Worm (Caenorhabditis elegans): ENCODE data around the gene C51E3.9.

- TF ChIP-seq klf-2 (GFP tag; conservative IDR thresholded peaks at IDR 0.05), result no peak
- no peak for TF ChIP-seq ztf-23 (GFP tag; IDR thresholded peaks at IDR 0.05)
- TF ChIP-seq flt-1 (GFP tag; IDR thresholded peaks at IDR 0.05), result no peak
- no peak for TF ChIP-seq ref-1 (GFP tag; conservative IDR thresholded peaks at IDR 0.05)
- TF ChIP-seq cog-1 (tag; optimal IDR thresholded peaks at IDR 0.05), result no peak
- no peak for TF ChIP-seq tab-1 (GFP tag; IDR thresholded peaks at IDR 0.05)
These were observed 1.0 kb downstream of the C51E3.9 start for ce11 chrV:10146787-10147186.

Measured in whole organism, midembryonic.